Worm (Caenorhabditis elegans) whole organism, L2 larva: ENCODE data around the gene tmem-258.
"Not testable (repeated sequence)": the region's sequence is repeated elsewhere in the genome, so short reads cannot be mapped to it uniquely, and the experiment has no call there.

Source experiments
- C34F6.9 ChIP-seq: fragments of 150-350 bp; optimal IDR thresholded peaks from 2 replicates; lab custom pipeline; 2014; ENCODE audit warnings: missing biosample characterization, missing genetic modification characterization
- F13H6.1 ChIP-seq: sonication (generic microtip); optimal IDR thresholded peaks from 2 replicates; lab custom pipeline; 2016; ENCODE audit warnings: missing genetic modification characterization, missing compliant biosample characterization
- R02D3.7 ChIP-seq: fragments of 150-350 bp; optimal IDR thresholded peaks from 2 replicates; lab custom pipeline; 2014; ENCODE audit warnings: missing biosample characterization, missing genetic modification characterization
- Y55F3AM.14 ChIP-seq: fragments of 200-800 bp; sonication (Bioruptor generic); optimal IDR thresholded peaks from 2 replicates; lab custom pipeline; 2018; ENCODE audit warnings: mild to moderate bottlenecking, missing genetic modification characterization, missing compliant biosample characterization
- ZK546.5 ChIP-seq: sonication (generic microtip); optimal IDR thresholded peaks from 2 replicates; lab custom pipeline; 2017; ENCODE audit warnings: missing biosample characterization, missing genetic modification characterization
- alr-1 ChIP-seq: fragments of 150-350 bp; optimal IDR thresholded peaks from 2 replicates; lab custom pipeline; 2014; ENCODE audit warnings: missing biosample characterization, missing genetic modification characterization
- ama-1 ChIP-seq: fragments of 150-350 bp; optimal IDR thresholded peaks from 2 replicates; lab custom pipeline; 2018; ENCODE audit warnings: inconsistent platforms
- blmp-1 ChIP-seq: sonication (generic microtip); optimal IDR thresholded peaks from 2 replicates; lab custom pipeline; 2017; ENCODE audit warnings: missing genetic modification characterization, mild to moderate bottlenecking, missing compliant biosample characterization, antibody characterized with exemption, moderate library complexity; ENCODE audit not compliant: insufficient read depth
- ceh-16 ChIP-seq: fragments of 150-350 bp; optimal IDR thresholded peaks from 2 replicates; lab custom pipeline; 2014; ENCODE audit warnings: missing biosample characterization, missing genetic modification characterization
- ceh-82 ChIP-seq: fragments of 150-350 bp; optimal IDR thresholded peaks from 2 replicates; lab custom pipeline; 2014; ENCODE audit warnings: missing biosample characterization, missing genetic modification characterization
- crh-2 ChIP-seq: sonication (generic microtip); optimal IDR thresholded peaks from 2 replicates; lab custom pipeline; 2017; ENCODE audit warnings: missing biosample characterization, missing genetic modification characterization
- elt-3 ChIP-seq: sonication (generic microtip); optimal IDR thresholded peaks from 2 replicates; lab custom pipeline; 2017; ENCODE audit warnings: missing biosample characterization, missing genetic modification characterization
- gmeb-1 ChIP-seq: fragments of 150-350 bp; optimal IDR thresholded peaks from 2 replicates; lab custom pipeline; 2014; ENCODE audit warnings: missing biosample characterization, missing genetic modification characterization
- lin-11 ChIP-seq: fragments of 150-350 bp; sonication (generic microtip); optimal IDR thresholded peaks from 2 replicates; lab custom pipeline; 2014; ENCODE audit warnings: missing biosample characterization, missing genetic modification characterization, inconsistent platforms, mixed read lengths
- lin-13 ChIP-seq: fragments of 150-350 bp; optimal IDR thresholded peaks from 2 replicates; lab custom pipeline; 2014; ENCODE audit warnings: missing biosample characterization, missing genetic modification reagents, missing genetic modification characterization
- lsy-2 ChIP-seq, 2 experiments: fragments of 150-350 bp in 1 of 2; sonication (generic microtip) in 1 of 2; optimal IDR thresholded peaks; 2 replicates each; lab custom pipeline; 2014 to 2017; ENCODE audit warnings: missing biosample characterization in 2 of 2, missing genetic modification characterization in 2 of 2
- mab-5 ChIP-seq: fragments of 150-350 bp; optimal IDR thresholded peaks from 2 replicates; lab custom pipeline; 2014; ENCODE audit warnings: missing biosample characterization, missing genetic modification characterization
- mbf-1 ChIP-seq: sonication (generic microtip); optimal IDR thresholded peaks from 2 replicates; lab custom pipeline; 2017; ENCODE audit warnings: missing biosample characterization, missing genetic modification characterization
- mdl-1 ChIP-seq, 2 experiments: fragments of 150-350 bp in 1 of 2; sonication (generic microtip) in 1 of 2; optimal IDR thresholded peaks; 2 replicates each; lab custom pipeline; 2017; ENCODE audit warnings: missing biosample characterization in 2 of 2, missing genetic modification characterization in 2 of 2
- nhr-10 ChIP-seq: sonication (generic microtip); optimal IDR thresholded peaks from 2 replicates; lab custom pipeline; 2017; ENCODE audit warnings: missing biosample characterization, missing genetic modification characterization
- nhr-11 ChIP-seq: fragments of 150-350 bp; optimal IDR thresholded peaks from 2 replicates; lab custom pipeline; 2014; ENCODE audit warnings: missing biosample characterization, missing genetic modification characterization
- nhr-12 ChIP-seq: fragments of 150-350 bp; optimal IDR thresholded peaks from 2 replicates; lab custom pipeline; 2014; ENCODE audit warnings: missing biosample characterization, missing genetic modification characterization
- nhr-21 ChIP-seq: fragments of 150-350 bp; optimal IDR thresholded peaks from 2 replicates; lab custom pipeline; 2014; ENCODE audit warnings: missing biosample characterization, missing genetic modification characterization
- nhr-237 ChIP-seq: fragments of 150-350 bp; optimal IDR thresholded peaks from 2 replicates; lab custom pipeline; 2014; ENCODE audit warnings: missing biosample characterization, missing genetic modification characterization
- nhr-6 ChIP-seq: fragments of 150-350 bp; optimal IDR thresholded peaks from 2 replicates; lab custom pipeline; 2014; ENCODE audit warnings: missing biosample characterization, missing genetic modification characterization
- nhr-77 ChIP-seq: fragments of 150-350 bp; optimal IDR thresholded peaks from 2 replicates; lab custom pipeline; 2014; ENCODE audit warnings: missing biosample characterization, missing genetic modification characterization
- peb-1 ChIP-seq: fragments of 150-350 bp; optimal IDR thresholded peaks from 2 replicates; lab custom pipeline; 2014; ENCODE audit warnings: missing biosample characterization, missing genetic modification characterization
- sem-4 ChIP-seq: fragments of 150-350 bp; optimal IDR thresholded peaks from 2 replicates; lab custom pipeline; 2014; ENCODE audit warnings: missing biosample characterization, missing genetic modification reagents, missing genetic modification characterization
- skn-1 ChIP-seq: sonication (generic microtip); optimal IDR thresholded peaks from 2 replicates; lab custom pipeline; 2017; ENCODE audit warnings: missing biosample characterization, missing genetic modification characterization
- sma-9 ChIP-seq, 2 experiments: fragments of 150-350 bp in 1 of 2; sonication (generic microtip) in 1 of 2; optimal IDR thresholded peaks; 2 replicates each; lab custom pipeline; 2014 to 2016; ENCODE audit warnings: missing genetic modification characterization in 2 of 2, mild to moderate bottlenecking in 1 of 2, missing biosample characterization in 1 of 2, missing compliant biosample characterization in 1 of 2, missing genetic modification reagents in 1 of 2, moderate library complexity in 1 of 2
- snpc-4 ChIP-seq: fragments of 150-350 bp; optimal IDR thresholded peaks from 2 replicates; lab custom pipeline; 2014; ENCODE audit warnings: missing biosample characterization, missing genetic modification characterization
- unc-39 ChIP-seq: fragments of 150-350 bp; optimal IDR thresholded peaks from 2 replicates; lab custom pipeline; 2014; ENCODE audit warnings: missing biosample characterization, missing genetic modification characterization
- unc-62 ChIP-seq: fragments of 150-350 bp; optimal IDR thresholded peaks from 2 replicates; lab custom pipeline; 2014; ENCODE audit warnings: missing biosample characterization, missing genetic modification reagents, missing genetic modification characterization
- zag-1 ChIP-seq: fragments of 150-350 bp; optimal IDR thresholded peaks from 2 replicates; lab custom pipeline; 2014; ENCODE audit warnings: missing biosample characterization, missing genetic modification characterization
- ztf-1 ChIP-seq: fragments of 200-800 bp; sonication (Bioruptor generic); conservative IDR thresholded peaks from 2 replicates; pipeline ENCODE4 v1.3.6; 2022; ENCODE audit warnings: missing genetic modification characterization, missing compliant biosample characterization
- ztf-11 ChIP-seq: sonication (generic microtip); optimal IDR thresholded peaks from 2 replicates; lab custom pipeline; 2017; ENCODE audit warnings: missing biosample characterization, missing genetic modification characterization
- ztf-4 ChIP-seq: fragments of 150-350 bp; optimal IDR thresholded peaks from 2 replicates; lab custom pipeline; 2014; ENCODE audit warnings: missing biosample characterization, missing genetic modification characterization

tmem-258 gene

DNA sequence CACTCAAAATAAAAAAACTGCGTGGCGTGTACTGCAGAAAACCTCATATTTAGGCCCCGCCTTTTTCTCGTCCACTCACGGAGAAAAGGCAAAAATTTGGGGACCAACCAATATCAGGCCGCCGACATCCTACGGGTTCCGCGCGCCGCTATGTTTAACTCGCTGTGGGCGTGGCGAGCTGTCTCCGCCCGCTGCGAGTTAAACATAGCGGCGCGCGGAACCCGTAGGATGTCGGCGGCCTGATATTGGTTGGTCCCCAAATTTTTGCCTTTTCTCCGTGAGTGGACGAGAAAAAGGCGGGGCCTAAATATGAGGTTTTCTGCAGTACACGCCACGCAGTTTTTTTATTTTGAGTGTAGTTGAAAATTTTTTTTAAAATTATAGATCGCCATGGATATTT lies at the start of gene tmem-258:
tmem-258 (plus strand) TSS at position 385 of the 400 bp plus-strand sequence.
- TF ChIP-seq sem-4, unc-39, ceh-16 (tag; lab: Kevin White, UChicago): not testable (repeated sequence)

DNA sequence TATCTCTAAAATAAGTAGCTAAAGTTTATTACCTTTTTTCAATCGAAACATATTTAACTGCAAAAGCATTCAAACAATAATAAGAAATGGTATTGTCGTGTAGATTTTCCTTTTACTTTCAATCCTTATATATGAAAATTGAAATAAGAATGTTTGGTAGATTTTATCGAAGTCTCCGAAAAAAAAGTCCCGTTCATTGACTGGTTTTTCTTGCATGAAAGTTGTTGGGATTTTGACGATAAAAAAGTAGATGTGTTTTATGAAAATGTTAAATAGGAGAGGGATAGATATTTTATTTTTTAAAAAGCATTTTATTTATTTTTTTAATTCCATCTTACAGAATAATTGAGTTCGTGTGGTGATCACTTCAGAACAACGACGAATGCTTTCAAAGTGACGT lies 47.1 kb upstream of the tmem-258 start, which contains the start of gene C33G8.13:
C33G8.13 (minus strand) TSS at position 101 of the 400 bp plus-strand sequence.
- no peak for TF ChIP-seq C34F6.9
- no peak for TF ChIP-seq ztf-11 (tag; lab: Kevin White, UChicago)
- TF ChIP-seq crh-2: no peak
- TF ChIP-seq sma-9 (GFP tag; optimal IDR thresholded peaks at IDR 0.05; lab: Kevin White, UChicago): no peak
- TF ChIP-seq sma-9 (tag; optimal IDR thresholded peaks at IDR 0.05; lab: Kevin White, UChicago): no peak
- TF ChIP-seq ceh-16 (tag; lab: Kevin White, UChicago): no peak
- TF ChIP-seq alr-1: no peak
- no peak for TF ChIP-seq ztf-1
- TF ChIP-seq nhr-11 (tag; lab: Kevin White, UChicago): no peak
- TF ChIP-seq unc-39 (tag; lab: Kevin White, UChicago): no peak
- TF ChIP-seq unc-62 (GFP tag; lab: Kevin White, UChicago): no peak
- TF ChIP-seq lsy-2 (tag; optimal IDR thresholded peaks at IDR 0.05; lab: Kevin White, UChicago): no peak
- no peak for TF ChIP-seq F13H6.1 (tag; lab: Kevin White, UChicago)
- no peak for TF ChIP-seq elt-3 (tag; lab: Kevin White, UChicago)
- TF ChIP-seq blmp-1 (tag; lab: Kevin White, UChicago): no peak
- no peak for TF ChIP-seq nhr-6
- no peak for TF ChIP-seq snpc-4
- no peak for TF ChIP-seq mab-5 (tag; lab: Kevin White, UChicago)
- TF ChIP-seq, all 48 proteins: peak for 0

DNA sequence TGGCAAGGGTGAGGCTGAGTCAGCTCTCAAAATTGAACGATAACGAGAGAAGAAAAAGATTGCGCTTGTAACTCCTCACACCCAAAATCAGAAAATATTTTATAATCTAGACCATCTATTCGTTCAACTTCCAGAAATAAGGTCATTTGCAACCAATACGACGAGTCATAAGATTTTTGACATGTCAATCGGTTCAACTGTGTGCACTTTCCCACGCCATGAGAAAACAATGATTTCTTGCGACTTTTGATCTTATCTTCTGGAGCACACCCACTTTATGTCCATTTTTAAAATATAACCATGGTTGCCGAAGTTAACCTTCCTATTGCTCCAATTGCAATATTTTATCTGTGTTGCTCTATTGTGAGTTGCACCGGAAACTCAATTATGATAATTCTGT lies 45.9 kb upstream of the tmem-258 start, which contains the start of gene srsx-32:
srsx-32 (plus strand) TSS at position 301 of the 400 bp plus-strand sequence.
- TF ChIP-seq peb-1 (tag; lab: Kevin White, UChicago) (no peak), mab-5 (tag; lab: Kevin White, UChicago) (no peak), ztf-4 (tag; lab: Kevin White, UChicago) (no peak), ztf-1 (no peak), nhr-237 (tag; lab: Kevin White, UChicago) (no peak), lsy-2 (tag; optimal IDR thresholded peaks at IDR 0.05; lab: Kevin White, UChicago) (no peak)

DNA sequence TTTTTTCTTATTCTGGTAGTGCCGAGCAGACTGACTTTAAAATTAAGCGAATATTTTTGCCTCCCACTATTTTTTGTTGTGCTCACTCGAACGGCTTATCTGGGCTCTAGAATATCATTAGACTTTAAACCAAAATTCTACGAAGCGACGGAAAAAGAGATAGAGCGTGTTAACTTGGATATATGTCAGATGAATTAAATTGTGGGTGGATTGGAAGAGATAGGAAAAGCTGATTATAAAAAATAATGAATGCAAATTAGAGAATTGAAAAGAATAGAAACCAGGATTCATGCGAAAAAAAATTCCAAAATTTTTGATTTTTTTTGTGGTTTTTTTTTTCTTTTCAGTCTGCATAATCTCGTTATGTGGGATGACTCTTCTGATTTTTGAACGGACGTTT lies 41.2 kb upstream of the tmem-258 start, which contains the start of gene F20A1.4:
F20A1.4 (minus strand) TSS at position 101 of the 400 bp plus-strand sequence.
- no peak for TF ChIP-seq crh-2
- no peak for TF ChIP-seq snpc-4
- TF ChIP-seq zag-1 (tag; lab: Kevin White, UChicago): no peak
- no peak for TF ChIP-seq lin-11
- TF ChIP-seq mdl-1 (tag; optimal IDR thresholded peaks at IDR 0.05; lab: Kevin White, UChicago): no peak
- TF ChIP-seq nhr-77: no peak
- no peak for TF ChIP-seq R02D3.7 (tag; lab: Kevin White, UChicago)
- TF ChIP-seq mab-5 (tag; lab: Kevin White, UChicago): no peak
- no peak for TF ChIP-seq unc-39 (tag; lab: Kevin White, UChicago)
- TF ChIP-seq lin-13 (GFP tag; lab: Kevin White, UChicago): no peak

DNA sequence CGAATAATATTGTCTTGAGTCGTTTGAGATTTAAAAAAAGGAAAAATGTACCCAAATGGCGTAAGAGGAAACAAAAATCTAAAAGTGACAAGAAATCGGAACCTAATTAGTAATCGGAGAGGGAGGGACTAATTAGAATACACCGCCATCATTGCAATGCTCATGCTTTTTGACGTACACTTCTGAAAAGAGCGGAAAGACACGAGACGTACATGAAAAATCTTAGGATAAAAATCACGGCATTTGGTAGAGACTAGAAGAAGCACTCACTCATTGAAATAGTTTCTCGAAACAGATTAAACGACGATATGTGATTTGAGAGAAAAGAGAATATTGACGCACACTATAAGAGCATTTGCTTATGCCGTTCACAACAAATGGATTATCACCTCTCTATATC lies 40.0 kb upstream of the tmem-258 start:
- TF ChIP-seq mbf-1: no peak
- no peak for TF ChIP-seq lin-11
- TF ChIP-seq nhr-12 (tag; lab: Kevin White, UChicago): no peak
- TF ChIP-seq ama-1: no peak
- no peak for TF ChIP-seq zag-1 (tag; lab: Kevin White, UChicago)

DNA sequence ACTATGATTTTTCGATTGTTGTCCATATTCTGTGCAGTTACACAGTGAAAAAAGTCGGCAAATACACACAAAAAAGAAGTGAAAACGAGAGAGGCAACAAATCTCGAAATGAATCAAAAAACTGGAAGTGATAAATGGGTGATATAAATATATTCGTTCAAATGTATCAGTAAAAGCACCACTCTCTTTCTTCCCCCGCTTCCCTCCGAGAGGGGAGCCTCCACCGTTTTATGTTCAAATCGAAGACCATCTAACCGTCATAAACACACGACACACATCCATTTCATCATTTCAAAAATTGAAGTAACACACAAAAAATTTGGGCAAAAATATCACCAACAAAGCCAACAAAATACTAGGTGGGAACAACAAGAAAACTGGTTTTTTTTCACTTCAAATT lies 35.9 kb upstream of the tmem-258 start, which contains the start of gene F20A1.6:
F20A1.6 (minus strand) TSS at position 101 of the 400 bp plus-strand sequence.
- no peak for TF ChIP-seq ztf-1
- no peak for TF ChIP-seq ZK546.5 (tag; lab: Kevin White, UChicago)
- no peak for TF ChIP-seq nhr-237 (tag; lab: Kevin White, UChicago)
- TF ChIP-seq lin-11: no peak
- no peak for TF ChIP-seq ztf-4 (tag; lab: Kevin White, UChicago)
- no peak for TF ChIP-seq mdl-1 (tag; optimal IDR thresholded peaks at IDR 0.05; lab: Kevin White, UChicago)
- TF ChIP-seq crh-2: no peak
- no peak for TF ChIP-seq nhr-10 (tag; lab: Kevin White, UChicago)
- TF ChIP-seq sma-9 (GFP tag; optimal IDR thresholded peaks at IDR 0.05; lab: Kevin White, UChicago): no peak
- no peak for TF ChIP-seq sma-9 (tag; optimal IDR thresholded peaks at IDR 0.05; lab: Kevin White, UChicago)
- TF ChIP-seq ceh-82 (tag; lab: Kevin White, UChicago): no peak
- no peak for TF ChIP-seq Y55F3AM.14
- TF ChIP-seq gmeb-1: no peak
- no peak for TF ChIP-seq R02D3.7 (tag; lab: Kevin White, UChicago)
- TF ChIP-seq nhr-21 (tag; lab: Kevin White, UChicago): no peak
- no peak for TF ChIP-seq skn-1 (tag; lab: Kevin White, UChicago)
- TF ChIP-seq snpc-4: no peak
